Fruit fly (Drosophila melanogaster): ENCODE data around the gene Rpt2.

DNA sequence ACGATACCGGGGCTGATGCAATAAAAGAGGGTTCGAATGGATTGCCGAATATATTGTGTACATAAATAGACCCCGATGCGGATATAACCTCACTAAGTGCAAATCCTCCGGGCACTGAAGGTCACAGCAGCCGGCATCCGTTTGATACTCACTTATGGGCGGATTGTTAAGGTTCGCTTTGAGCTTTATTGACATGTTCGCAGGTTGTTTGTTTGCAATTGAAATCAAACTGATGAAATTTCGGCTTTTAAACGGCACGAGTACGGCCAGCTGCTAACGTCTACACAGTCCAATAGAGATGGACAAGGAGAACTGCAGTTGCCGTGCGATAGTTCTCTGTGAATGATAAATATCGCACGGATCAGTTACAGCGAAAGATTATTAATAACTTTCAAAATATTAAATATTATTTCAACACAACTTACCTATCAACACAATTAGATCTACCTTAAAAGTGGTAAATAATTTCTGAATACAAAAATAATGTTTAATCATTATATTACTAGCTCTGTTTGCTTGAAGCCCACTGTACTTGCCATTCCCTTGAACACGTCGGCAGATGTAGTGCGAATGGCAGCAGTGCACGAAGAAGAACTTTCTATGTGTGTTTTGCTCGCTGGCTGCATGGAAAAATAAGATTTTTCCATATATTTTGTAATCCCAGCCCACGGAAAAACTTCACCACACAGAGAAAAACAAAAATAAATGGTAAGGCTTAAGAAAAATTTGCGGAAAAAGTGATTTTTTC is 26.9 kb upstream of the Rpt2 start, which contains the start of the genes GluProRS and AP-1sigma:
- peak; percentile 59 for TF ChIP-seq fd59A (GFP tag; optimal IDR thresholded peaks at IDR 0.05)
- TF ChIP-seq Hr38 (GFP tag; optimal IDR thresholded peaks at IDR 0.05): no peak
- peak; percentile 92 for TF ChIP-seq OdsH (GFP tag; optimal IDR thresholded peaks at IDR 0.05)
- TF ChIP-seq Hr39 (GFP tag; optimal IDR thresholded peaks at IDR 0.05): peak; percentile 89
- TF ChIP-seq CG15336 (GFP tag; IDR thresholded peaks at IDR 0.05): peak; percentile 90
- no peak for TF ChIP-seq CG9139 (GFP tag; optimal IDR thresholded peaks at IDR 0.05)
- TF ChIP-seq CG6808 (GFP tag; optimal IDR thresholded peaks at IDR 0.05): peak; percentile 67
